Worm (Caenorhabditis elegans) whole organism, late embryonic: ENCODE measurements around the gene F25B4.4.

Source experiments
- C38D4.7 ChIP-seq: fragments of 200-800 bp; sonication (Bioruptor generic); optimal IDR thresholded peaks from 2 replicates; lab custom pipeline; 2018; ENCODE audit warnings: mild to moderate bottlenecking, missing genetic modification characterization, moderate library complexity, missing compliant biosample characterization
- K02D7.2 ChIP-seq: sonication (generic microtip); optimal IDR thresholded peaks from 2 replicates; lab custom pipeline; 2017; ENCODE audit warnings: mild to moderate bottlenecking, missing genetic modification characterization, missing compliant biosample characterization
- K09A11.1 ChIP-seq: sonication (generic microtip); optimal IDR thresholded peaks from 2 replicates; lab custom pipeline; 2017; ENCODE audit warnings: antibody characterized with exemption, mild to moderate bottlenecking, missing genetic modification characterization, missing compliant biosample characterization; ENCODE audit not compliant: insufficient read depth
- T23F11.4 ChIP-seq: fragments of 200-800 bp; sonication (Bioruptor generic); optimal IDR thresholded peaks from 2 replicates; lab custom pipeline; 2018; ENCODE audit warnings: mild to moderate bottlenecking, missing genetic modification characterization, missing compliant biosample characterization
- ahr-1 ChIP-seq: sonication (generic microtip); optimal IDR thresholded peaks from 2 replicates; lab custom pipeline; 2016; ENCODE audit warnings: missing genetic modification characterization, missing compliant biosample characterization
- ama-1 ChIP-seq: fragments of 150-350 bp; optimal IDR thresholded peaks from 2 replicates; lab custom pipeline; 2014
- ceh-18 ChIP-seq: sonication (generic microtip); optimal IDR thresholded peaks from 2 replicates; lab custom pipeline; 2016; ENCODE audit warnings: missing genetic modification characterization, missing compliant biosample characterization
- ceh-30 ChIP-seq: fragments of 150-350 bp; optimal IDR thresholded peaks from 2 replicates; lab custom pipeline; 2014; ENCODE audit warnings: missing biosample characterization, missing genetic modification characterization
- ceh-9 ChIP-seq: sonication (generic microtip); optimal IDR thresholded peaks from 2 replicates; lab custom pipeline; 2016; ENCODE audit warnings: mild to moderate bottlenecking, missing genetic modification characterization, inconsistent platforms, missing compliant biosample characterization
- che-1 ChIP-seq: sonication (generic microtip); optimal IDR thresholded peaks from 2 replicates; lab custom pipeline; 2016; ENCODE audit warnings: mild to moderate bottlenecking, missing genetic modification characterization, missing compliant biosample characterization
- dmd-4 ChIP-seq: sonication (generic microtip); optimal IDR thresholded peaks from 2 replicates; lab custom pipeline; 2016; ENCODE audit warnings: borderline replicate concordance, missing genetic modification characterization, missing compliant biosample characterization
- dve-1 ChIP-seq: sonication (generic microtip); optimal IDR thresholded peaks from 2 replicates; lab custom pipeline; 2017; ENCODE audit warnings: antibody characterized with exemption, mild to moderate bottlenecking, missing genetic modification characterization, missing compliant biosample characterization
- elt-2 ChIP-seq: sonication (generic microtip); optimal IDR thresholded peaks from 2 replicates; lab custom pipeline; 2016; ENCODE audit warnings: missing genetic modification reagents, missing genetic modification characterization, missing compliant biosample characterization
- ets-4 ChIP-seq: sonication (generic microtip); optimal IDR thresholded peaks from 2 replicates; lab custom pipeline; 2016; ENCODE audit warnings: missing genetic modification characterization, missing compliant biosample characterization
- eyg-1 ChIP-seq: sonication (generic microtip); optimal IDR thresholded peaks from 2 replicates; lab custom pipeline; 2016; ENCODE audit warnings: missing genotype, missing genetic modification characterization, missing compliant biosample characterization
- fax-1 ChIP-seq: sonication (generic microtip); optimal IDR thresholded peaks from 2 replicates; lab custom pipeline; 2016; ENCODE audit warnings: missing genotype, missing genetic modification characterization, missing compliant biosample characterization
- fkh-10 ChIP-seq: fragments of 150-350 bp; optimal IDR thresholded peaks from 2 replicates; lab custom pipeline; 2014; ENCODE audit warnings: missing biosample characterization, missing genetic modification reagents, missing genetic modification characterization
- gmeb-2 ChIP-seq: sonication (generic microtip); optimal IDR thresholded peaks from 2 replicates; lab custom pipeline; 2016; ENCODE audit warnings: missing genetic modification characterization, inconsistent platforms, missing compliant biosample characterization
- hlh-13 ChIP-seq: fragments of 200-800 bp; sonication (Bioruptor generic); optimal IDR thresholded peaks from 2 replicates; lab custom pipeline; 2018; ENCODE audit warnings: mild to moderate bottlenecking, missing genetic modification characterization, missing compliant biosample characterization
- hlh-15 ChIP-seq: sonication (generic microtip); optimal IDR thresholded peaks from 2 replicates; lab custom pipeline; 2016; ENCODE audit warnings: missing genetic modification characterization, missing compliant biosample characterization
- hlh-30 ChIP-seq: sonication (generic microtip); optimal IDR thresholded peaks from 2 replicates; lab custom pipeline; 2017; ENCODE audit warnings: antibody characterized with exemption, missing genetic modification characterization, missing compliant biosample characterization; ENCODE audit not compliant: insufficient read depth
- hlh-8 ChIP-seq: sonication (generic microtip); optimal IDR thresholded peaks from 2 replicates; lab custom pipeline; 2016; ENCODE audit warnings: missing genotype, missing genetic modification characterization, missing compliant biosample characterization
- lin-11 ChIP-seq: fragments of 200-800 bp; sonication (Bioruptor generic); optimal IDR thresholded peaks from 2 replicates; lab custom pipeline; 2018; ENCODE audit warnings: mild to moderate bottlenecking, missing genetic modification characterization, missing compliant biosample characterization
- nfya-1 ChIP-seq: sonication (generic microtip); optimal IDR thresholded peaks from 2 replicates; lab custom pipeline; 2017; ENCODE audit warnings: missing genetic modification characterization, mild to moderate bottlenecking, missing compliant biosample characterization, antibody characterized with exemption, moderate library complexity
- pag-3 ChIP-seq: sonication (generic microtip); optimal IDR thresholded peaks from 2 replicates; lab custom pipeline; 2016; ENCODE audit warnings: missing compliant biosample characterization, missing genetic modification characterization, borderline replicate concordance
- pax-1 ChIP-seq: fragments of 150-350 bp; optimal IDR thresholded peaks from 2 replicates; lab custom pipeline; 2014; ENCODE audit warnings: missing biosample characterization, missing genetic modification characterization
- pha-2 ChIP-seq: sonication (generic microtip); optimal IDR thresholded peaks from 2 replicates; lab custom pipeline; 2017; ENCODE audit warnings: mild to moderate bottlenecking, missing genetic modification characterization, missing compliant biosample characterization
- pha-4 ChIP-seq: fragments of 150-350 bp; optimal IDR thresholded peaks from 2 replicates; lab custom pipeline; 2018; ENCODE audit warnings: missing biosample characterization, missing genetic modification reagents, missing genetic modification characterization
- rnt-1 ChIP-seq: sonication (generic microtip); optimal IDR thresholded peaks from 2 replicates; lab custom pipeline; 2016; ENCODE audit warnings: missing genetic modification characterization, missing compliant biosample characterization
- sox-4 ChIP-seq: sonication (generic microtip); optimal IDR thresholded peaks from 2 replicates; lab custom pipeline; 2017; ENCODE audit warnings: mild to moderate bottlenecking, missing genetic modification characterization, inconsistent platforms, missing compliant biosample characterization
- tbx-2 ChIP-seq: sonication (generic microtip); optimal IDR thresholded peaks from 2 replicates; lab custom pipeline; 2016; ENCODE audit warnings: missing genetic modification characterization, missing compliant biosample characterization
- unc-55 ChIP-seq: sonication (generic microtip); optimal IDR thresholded peaks from 2 replicates; lab custom pipeline; 2017; ENCODE audit warnings: missing biosample characterization, missing genetic modification reagents, missing genetic modification characterization
- zip-5 ChIP-seq: sonication (generic microtip); optimal IDR thresholded peaks from 2 replicates; lab custom pipeline; 2016; ENCODE audit warnings: missing genetic modification characterization, missing compliant biosample characterization
- ztf-16 ChIP-seq: sonication (generic microtip); optimal IDR thresholded peaks from 2 replicates; lab custom pipeline; 2017; ENCODE audit warnings: missing genetic modification characterization, missing compliant biosample characterization

Gene F25B4.4

ce11 chrV:5684534-5684933 lies at the start of gene F25B4.4, which contains the start of gene hmgs-1 (continued):
- TF ChIP-seq hlh-8 (no peak), ceh-18 (tag; lab: Kevin White, UChicago) (peak; percentile 83), pha-2 (tag; lab: Kevin White, UChicago) (no peak), ceh-30 (tag; lab: Kevin White, UChicago) (no peak), zip-5 (no peak), hlh-13 (GFP tag; lab: Kevin White, UChicago) (no peak), lin-11 (no peak), rnt-1 (tag; lab: Kevin White, UChicago) (peak; percentile 69), fax-1 (tag; lab: Kevin White, UChicago) (no peak), sox-4 (no peak), nfya-1 (tag; lab: Kevin White, UChicago) (peak; percentile 81), hlh-15 (tag; lab: Kevin White, UChicago) (no peak), ztf-16 (no peak), ama-1 (lab: Kevin White, UChicago) (no peak), unc-55 (GFP tag; lab: Kevin White, UChicago) (peak; percentile 29), K02D7.2 (tag; lab: Kevin White, UChicago) (no peak)

- TF ChIP-seq unc-55 (GFP tag; lab: Kevin White, UChicago), result no peak
- TF ChIP-seq fkh-10, result no peak
- TF ChIP-seq ceh-18 (tag; lab: Kevin White, UChicago), result no peak
- no peak for TF ChIP-seq zip-5
- no peak for TF ChIP-seq pag-3
- TF ChIP-seq ceh-9 (tag; lab: Kevin White, UChicago), result no peak
- TF ChIP-seq hlh-30 (tag; lab: Kevin White, UChicago), result no peak
- no peak for TF ChIP-seq C38D4.7 (GFP tag; lab: Kevin White, UChicago)
- no peak for TF ChIP-seq dmd-4 (tag; lab: Kevin White, UChicago)
- no peak for TF ChIP-seq pha-4 (tag; lab: Kevin White, UChicago)
- no peak for TF ChIP-seq ahr-1 (tag; lab: Kevin White, UChicago)
- TF ChIP-seq ets-4 (tag; lab: Kevin White, UChicago), result no peak
- TF ChIP-seq che-1 (tag; lab: Kevin White, UChicago), result no peak
- no peak for TF ChIP-seq ceh-30 (tag; lab: Kevin White, UChicago)
- TF ChIP-seq elt-2 (tag; lab: Kevin White, UChicago), result no peak
Measured at ce11 chrV:5644171-5644570, 40.5 kb upstream of the F25B4.4 start, which contains the start of gene srx-117. srx-117 (plus strand) TSS chrV:5644471.

- no peak for TF ChIP-seq tbx-2 (tag; lab: Kevin White, UChicago)
- TF ChIP-seq ceh-9 (tag; lab: Kevin White, UChicago), result no peak
- no peak for TF ChIP-seq hlh-13 (GFP tag; lab: Kevin White, UChicago)
- no peak for TF ChIP-seq dmd-4 (tag; lab: Kevin White, UChicago)
- no peak for TF ChIP-seq eyg-1 (tag; lab: Kevin White, UChicago)
- TF ChIP-seq che-1 (tag; lab: Kevin White, UChicago), result no peak
- no peak for TF ChIP-seq K09A11.1 (tag; lab: Kevin White, UChicago)
- TF ChIP-seq pax-1 (tag; lab: Kevin White, UChicago), result no peak
- TF ChIP-seq ets-4 (tag; lab: Kevin White, UChicago), result no peak
- TF ChIP-seq T23F11.4, result no peak
- TF ChIP-seq C38D4.7 (GFP tag; lab: Kevin White, UChicago), result no peak
- TF ChIP-seq zip-5, result no peak
- TF ChIP-seq gmeb-2, result no peak
- TF ChIP-seq rnt-1 (tag; lab: Kevin White, UChicago), result no peak
Measured at ce11 chrV:5647359-5647758, 37.3 kb upstream of the F25B4.4 start, which contains the start of gene C14C11.4. C14C11.4 (plus strand) TSS chrV:5647610.

- no peak for TF ChIP-seq dve-1 (tag; lab: Kevin White, UChicago)
- peak; percentile 19 for TF ChIP-seq hlh-30 (tag; lab: Kevin White, UChicago)
- TF ChIP-seq, all 69 proteins: peak for 1
Measured at ce11 chrV:5651905-5652304, 32.8 kb upstream of the F25B4.4 start.
